Fruit fly (Drosophila melanogaster) whole organism, embryonic: ENCODE measurements around the gene Adat1.

Experiments
- Blimp-1 ChIP-seq: fragments of 200-800 bp; sonication (Bioruptor generic); optimal IDR thresholded peaks from 3 replicates; lab custom pipeline; 2018; ENCODE audit warnings: missing biosample characterization, missing genetic modification characterization, mild to moderate bottlenecking, moderate library complexity, missing genetic modification reagents
- CG10147 ChIP-seq: fragments of 200-800 bp; sonication (Bioruptor generic); optimal IDR thresholded peaks from 2 replicates; lab custom pipeline; 2019; ENCODE audit warnings: missing biosample characterization, mild to moderate bottlenecking, missing genetic modification characterization, moderate library complexity
- CG1024 ChIP-seq: fragments of 200-800 bp; sonication (Bioruptor generic); IDR thresholded peaks from 2 replicates; pipeline ENCODE4 v1.3.6; 2022; ENCODE audit warnings: missing biosample characterization, missing genetic modification characterization
- CG10366 ChIP-seq: fragments of 200-800 bp; sonication (Bioruptor generic); IDR thresholded peaks from 2 replicates; pipeline ENCODE4 v1.3.6; 2022; ENCODE audit warnings: missing biosample characterization, missing genetic modification characterization
- CG10979 ChIP-seq: fragments of 200-800 bp; sonication (Bioruptor generic); optimal IDR thresholded peaks from 2 replicates; lab custom pipeline; 2018; ENCODE audit warnings: missing biosample characterization, mild to moderate bottlenecking, missing genetic modification characterization, moderate library complexity
- CG11456 ChIP-seq: fragments of 200-800 bp; sonication (Bioruptor generic); IDR thresholded peaks from 3 replicates; pipeline ENCODE4 v1.3.6; 2022; ENCODE audit warnings: missing biosample characterization, missing genetic modification characterization
- CG12391 ChIP-seq: fragments of 200-800 bp; sonication (Bioruptor generic); optimal IDR thresholded peaks from 3 replicates; lab custom pipeline; 2018; ENCODE audit warnings: missing biosample characterization, mild to moderate bottlenecking, missing genetic modification characterization, moderate library complexity
- CG12744 ChIP-seq: fragments of 200-800 bp; sonication (Bioruptor generic); optimal IDR thresholded peaks from 2 replicates; lab custom pipeline; 2016; ENCODE audit warnings: missing biosample characterization, missing genetic modification characterization
- CG13287 ChIP-seq: fragments of 200-800 bp; sonication (Bioruptor generic); IDR thresholded peaks from 2 replicates; pipeline ENCODE4 v1.3.6; 2022; ENCODE audit warnings: missing biosample characterization, missing genetic modification characterization; ENCODE audit not compliant: partially characterized antibody
- CG13894 ChIP-seq: fragments of 200-800 bp; sonication (Bioruptor generic); optimal IDR thresholded peaks from 3 replicates; lab custom pipeline; 2018; ENCODE audit warnings: missing biosample characterization, mild to moderate bottlenecking, missing genetic modification characterization, moderate library complexity
- CG15269 ChIP-seq: fragments of 200-800 bp; sonication (Bioruptor generic); optimal IDR thresholded peaks from 2 replicates; lab custom pipeline; 2018; ENCODE audit warnings: missing biosample characterization, mild to moderate bottlenecking, missing genetic modification characterization, moderate library complexity
- CG1647 ChIP-seq: fragments of 200-800 bp; sonication (Bioruptor generic); optimal IDR thresholded peaks from 3 replicates; lab custom pipeline; 2016; ENCODE audit warnings: missing biosample characterization, missing genetic modification characterization
- CG16779 ChIP-seq: fragments of 200-800 bp; sonication (Bioruptor generic); IDR thresholded peaks from 2 replicates; pipeline ENCODE4 v1.3.6; 2022; ENCODE audit warnings: missing biosample characterization, missing genetic modification characterization
- CG17385 ChIP-seq: fragments of 200-800 bp; sonication (Bioruptor generic); optimal IDR thresholded peaks from 3 replicates; lab custom pipeline; 2018; ENCODE audit warnings: missing biosample characterization, mild to moderate bottlenecking, missing genetic modification characterization
- CG2116 ChIP-seq: fragments of 200-800 bp; sonication (Bioruptor generic); optimal IDR thresholded peaks from 3 replicates; lab custom pipeline; 2018; ENCODE audit warnings: missing biosample characterization, mild to moderate bottlenecking, missing genetic modification characterization
- CG30431 ChIP-seq: fragments of 200-800 bp; sonication (Bioruptor generic); optimal IDR thresholded peaks from 2 replicates; lab custom pipeline; 2017; ENCODE audit warnings: missing biosample characterization, missing genetic modification characterization
- CG32767 ChIP-seq: fragments of 200-800 bp; sonication (Bioruptor generic); IDR thresholded peaks from 2 replicates; pipeline ENCODE4 v1.3.6; 2022; ENCODE audit warnings: missing biosample characterization, missing genetic modification characterization
- CG3995 ChIP-seq: fragments of 200-800 bp; sonication (Bioruptor generic); optimal IDR thresholded peaks from 3 replicates; lab custom pipeline; 2016; ENCODE audit warnings: missing biosample characterization, missing genetic modification characterization
- CG42726 ChIP-seq: fragments of 200-800 bp; sonication (Bioruptor generic); IDR thresholded peaks from 2 replicates; pipeline ENCODE4 v1.3.6; 2022; ENCODE audit warnings: missing biosample characterization, missing genetic modification characterization; ENCODE audit not compliant: partially characterized antibody
- CG4820 ChIP-seq: fragments of 200-800 bp; sonication (Bioruptor generic); optimal IDR thresholded peaks from 3 replicates; lab custom pipeline; 2016; ENCODE audit warnings: missing biosample characterization, missing genetic modification characterization
- CG6791 ChIP-seq: fragments of 200-800 bp; sonication (Bioruptor generic); IDR thresholded peaks from 3 replicates; pipeline ENCODE4 v1.3.6; 2022; ENCODE audit warnings: missing biosample characterization, missing genetic modification characterization; ENCODE audit not compliant: partially characterized antibody
- CrebB ChIP-seq: fragments of 200-800 bp; sonication (Bioruptor generic); optimal IDR thresholded peaks from 3 replicates; lab custom pipeline; 2018; ENCODE audit warnings: missing biosample characterization, mild to moderate bottlenecking, missing genetic modification characterization
- Dek ChIP-seq: fragments of 200-800 bp; sonication (Bioruptor generic); optimal IDR thresholded peaks from 3 replicates; lab custom pipeline; 2019; ENCODE audit warnings: missing biosample characterization, mild to moderate bottlenecking, missing genetic modification characterization, moderate library complexity
- Dfd ChIP-seq, 2 experiments: fragments of >200 bp; optimal IDR thresholded peaks; 2 replicates each; lab custom pipeline; 2017; ENCODE audit warnings: missing biosample characterization in 2 of 2, missing genetic modification characterization in 2 of 2
- Dp ChIP-seq: fragments of 200-800 bp; sonication (Bioruptor generic); optimal IDR thresholded peaks from 2 replicates; lab custom pipeline; 2018; ENCODE audit warnings: missing biosample characterization, mild to moderate bottlenecking, missing genetic modification characterization, moderate library complexity
- HLH54F ChIP-seq: fragments of 200-800 bp; sonication (Bioruptor generic); optimal IDR thresholded peaks from 3 replicates; lab custom pipeline; 2016; ENCODE audit warnings: missing biosample characterization, missing genetic modification characterization
- Kr ChIP-seq: fragments of 200-800 bp; sonication (Bioruptor generic); optimal IDR thresholded peaks from 2 replicates; lab custom pipeline; 2017; ENCODE audit warnings: missing biosample characterization, mild to moderate bottlenecking, missing genetic modification characterization
- MBD-R2 ChIP-seq: fragments of 200-800 bp; sonication (Bioruptor generic); IDR thresholded peaks from 2 replicates; pipeline ENCODE4 v1.3.6; 2022; ENCODE audit warnings: missing biosample characterization, missing genetic modification characterization
- Meics ChIP-seq: fragments of 200-800 bp; sonication (Bioruptor generic); optimal IDR thresholded peaks from 2 replicates; lab custom pipeline; 2017; ENCODE audit warnings: missing biosample characterization, mild to moderate bottlenecking, missing genetic modification characterization
- Six4 ChIP-seq: fragments of 200-800 bp; sonication (Bioruptor generic); optimal IDR thresholded peaks from 2 replicates; lab custom pipeline; 2016; ENCODE audit warnings: missing biosample characterization, missing genetic modification characterization
- Taf1 ChIP-seq: fragments of 200-800 bp; sonication (Bioruptor generic); IDR thresholded peaks from 2 replicates; pipeline ENCODE4 v1.3.6; 2022; ENCODE audit warnings: missing biosample characterization, missing genetic modification characterization
- ato ChIP-seq: fragments of 200-800 bp; sonication (Bioruptor generic); IDR thresholded peaks from 2 replicates; pipeline ENCODE4 v1.3.6; 2022; ENCODE audit warnings: missing biosample characterization, missing genetic modification characterization; ENCODE audit not compliant: partially characterized antibody
- cad ChIP-seq: fragments of >200 bp; optimal IDR thresholded peaks from 2 replicates; lab custom pipeline; 2017; ENCODE audit warnings: missing biosample characterization, missing genetic modification characterization
- cas ChIP-seq: fragments of 200-800 bp; sonication (Bioruptor generic); IDR thresholded peaks from 2 replicates; pipeline ENCODE4 v1.3.6; 2022; ENCODE audit warnings: missing biosample characterization, missing genetic modification characterization
- dpn ChIP-seq, 2 experiments: fragments of 200-800 bp; sonication (Bioruptor generic); optimal IDR thresholded peaks; 3 replicates each; lab custom pipeline; 2016; ENCODE audit warnings: missing biosample characterization in 2 of 2, missing genetic modification characterization in 2 of 2
- gce ChIP-seq: fragments of 200-800 bp; sonication (Bioruptor generic); IDR thresholded peaks from 3 replicates; pipeline ENCODE4 v1.3.6; 2022; ENCODE audit warnings: missing biosample characterization, missing genetic modification characterization
- grau ChIP-seq: fragments of 200-800 bp; optimal IDR thresholded peaks from 3 replicates; lab custom pipeline; 2019; ENCODE audit warnings: missing biosample characterization, mild to moderate bottlenecking, missing genetic modification characterization, moderate library complexity
- her ChIP-seq: fragments of 200-800 bp; sonication (Bioruptor generic); optimal IDR thresholded peaks from 2 replicates; lab custom pipeline; 2016; ENCODE audit warnings: missing biosample characterization, missing genetic modification characterization
- lbe ChIP-seq: fragments of 200-800 bp; sonication (Bioruptor generic); optimal IDR thresholded peaks from 2 replicates; lab custom pipeline; 2016; ENCODE audit warnings: missing biosample characterization, mild to moderate bottlenecking, missing genetic modification characterization
- lola ChIP-seq, 3 experiments: fragments of >200 bp in 2 of 3; fragments of 200-800 bp in 1 of 3; sonication (Bioruptor generic) in 1 of 3; optimal IDR thresholded peaks; 2 replicates each; lab custom pipeline; 2017 to 2019; ENCODE audit warnings: missing biosample characterization in 3 of 3, missing genetic modification characterization in 3 of 3, mild to moderate bottlenecking in 1 of 3, moderate library complexity in 1 of 3
- oc ChIP-seq: fragments of 200-800 bp; sonication (Bioruptor generic); optimal IDR thresholded peaks from 2 replicates; lab custom pipeline; 2018; ENCODE audit warnings: missing biosample characterization, mild to moderate bottlenecking, missing genetic modification characterization, moderate library complexity
- onecut ChIP-seq: fragments of 200-800 bp; sonication (Bioruptor generic); IDR thresholded peaks from 2 replicates; pipeline ENCODE4 v1.3.6; 2022; ENCODE audit warnings: missing biosample characterization, missing genetic modification characterization
- ro ChIP-seq: fragments of 200-800 bp; sonication (Bioruptor generic); IDR thresholded peaks from 2 replicates; pipeline ENCODE4 v1.3.6; 2022; ENCODE audit warnings: missing biosample characterization, missing genetic modification characterization
- stwl ChIP-seq: fragments of 200-800 bp; sonication (Bioruptor generic); optimal IDR thresholded peaks from 3 replicates; lab custom pipeline; 2018; ENCODE audit warnings: missing biosample characterization, mild to moderate bottlenecking, missing genetic modification characterization, moderate library complexity
- tin ChIP-seq: fragments of 200-800 bp; sonication (Bioruptor generic); optimal IDR thresholded peaks from 3 replicates; lab custom pipeline; 2016; ENCODE audit warnings: missing biosample characterization, missing genetic modification characterization
- tio ChIP-seq: fragments of 200-800 bp; sonication (Bioruptor generic); optimal IDR thresholded peaks from 2 replicates; lab custom pipeline; 2017; ENCODE audit warnings: missing biosample characterization, missing genetic modification characterization, inconsistent platforms
- trem ChIP-seq: fragments of 200-800 bp; optimal IDR thresholded peaks from 3 replicates; lab custom pipeline; 2019; ENCODE audit warnings: missing biosample characterization, mild to moderate bottlenecking, missing genetic modification characterization, moderate library complexity
- ttk ChIP-seq: fragments of 200-800 bp; sonication (Bioruptor generic); IDR thresholded peaks from 2 replicates; pipeline ENCODE4 v2.1.2; 2022; ENCODE audit warnings: missing biosample characterization, missing genetic modification characterization
- tx ChIP-seq: fragments of 200-800 bp; sonication (Bioruptor generic); optimal IDR thresholded peaks from 2 replicates; lab custom pipeline; 2016; ENCODE audit warnings: missing biosample characterization, missing genetic modification characterization
- unc-4 ChIP-seq: fragments of 200-800 bp; sonication (Bioruptor generic); IDR thresholded peaks from 2 replicates; pipeline ENCODE4 v1.3.6; 2022; ENCODE audit warnings: missing biosample characterization, missing genetic modification characterization; ENCODE audit not compliant: partially characterized antibody
- vnd ChIP-seq: fragments of 200-800 bp; sonication (Bioruptor generic); IDR thresholded peaks from 3 replicates; pipeline ENCODE4 v1.3.6; 2022; ENCODE audit warnings: missing biosample characterization, missing genetic modification characterization; ENCODE audit not compliant: partially characterized antibody

The Adat1 gene

DNA sequence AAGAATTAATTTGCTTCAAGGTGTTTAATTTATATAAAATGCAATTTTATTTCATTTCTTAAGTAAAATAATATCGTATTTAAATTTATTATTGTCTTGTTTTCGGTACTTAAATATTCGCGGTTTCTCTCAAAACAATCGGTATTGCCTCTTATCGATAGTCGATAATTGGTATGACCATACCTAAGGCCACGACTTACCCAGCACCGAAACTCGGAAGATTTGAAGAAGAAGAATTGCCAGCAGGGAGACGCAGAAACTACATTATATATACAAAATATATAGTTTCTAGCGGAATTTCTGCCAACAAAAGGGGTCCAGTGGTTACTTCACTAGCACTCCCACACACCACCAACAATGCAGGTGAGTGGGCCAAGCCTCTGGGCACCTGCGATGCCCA is 40.4 kb downstream of the Adat1 start (continued):
- TF ChIP-seq grau (no peak), Dek (tag; lab: Kevin White, UChicago) (no peak), tx (no peak), Kr (GFP tag; lab: Kevin White, UChicago) (no peak), her (GFP tag; lab: Kevin White, UChicago) (no peak), CG2116 (GFP tag; lab: Kevin White, UChicago) (peak; percentile 76), ro (no peak), tio (GFP tag; lab: Kevin White, UChicago) (no peak), oc (tag; lab: Kevin White, UChicago) (no peak), CG15269 (no peak), vnd (GFP tag; lab: Robert Waterston, UW) (peak; percentile 40; the same call in 2 of the 3 replicates), cad (GFP tag; lab: Kevin White, UChicago) (no peak), CG32767 (GFP tag; lab: Robert Waterston, UW) (no peak), CG6791 (GFP tag; lab: Robert Waterston, UW) (peak; percentile 77), trem (tag; lab: Kevin White, UChicago) (peak; percentile 34), Dfd (GFP tag; optimal IDR thresholded peaks at IDR 0.05; lab: Kevin White, UChicago) (no peak), CG17385 (GFP tag; lab: Kevin White, UChicago) (peak; percentile 97), CG10147 (GFP tag; lab: Kevin White, UChicago) (no peak), CG10979 (tag; lab: Kevin White, UChicago) (no peak), unc-4 (GFP tag; lab: Robert Waterston, UW) (peak; percentile 79), CG13287 (GFP tag; lab: Robert Waterston, UW) (peak; percentile 85), CG1647 (GFP tag; lab: Kevin White, UChicago) (no peak), Taf1 (GFP tag; lab: Robert Waterston, UW) (no peak), MBD-R2 (GFP tag; lab: Robert Waterston, UW) (peak; percentile 88), CG11456 (GFP tag; lab: Robert Waterston, UW) (no peak), CG12391 (tag; lab: Kevin White, UChicago) (no peak), Blimp-1 (GFP tag; lab: Kevin White, UChicago) (no peak), stwl (tag; lab: Kevin White, UChicago) (peak; percentile 83), CG4820 (no peak), Dp (peak; percentile 90), HLH54F (GFP tag; lab: Kevin White, UChicago) (no peak), ttk (GFP tag; lab: Robert Waterston, UW) (no peak), CG10366 (GFP tag; lab: Robert Waterston, UW) (no peak), dpn (GFP tag; optimal IDR thresholded peaks at IDR 0.05; lab: Kevin White, UChicago) (no peak), CG42726 (GFP tag; lab: Robert Waterston, UW) (peak; percentile 44; the same call in 1 of the 2 replicates), onecut (no peak), cas (no peak), CG12744 (GFP tag; lab: Kevin White, UChicago) (no peak), CG16779 (GFP tag; lab: Robert Waterston, UW) (no peak), ato (GFP tag; lab: Robert Waterston, UW) (peak; percentile 40; the same call in 1 of the 2 replicates), Six4 (GFP tag; lab: Kevin White, UChicago) (no peak), CrebB (tag; lab: Kevin White, UChicago) (no peak), lbe (GFP tag; lab: Kevin White, UChicago) (no peak), CG1024 (GFP tag; lab: Robert Waterston, UW) (no peak), tin (GFP tag; lab: Kevin White, UChicago) (no peak), gce (no peak), CG3995 (GFP tag; lab: Kevin White, UChicago) (no peak), lola (GFP tag; optimal IDR thresholded peaks at IDR 0.05; lab: Kevin White, UChicago) (no peak), CG13894 (tag; lab: Kevin White, UChicago) (no peak), CG30431 (GFP tag; lab: Kevin White, UChicago) (no peak), Meics (no peak)
